Worm (Caenorhabditis elegans) whole organism, midembryonic: ENCODE results near the gene R02E12.4.

ENCODE experiments used
- flt-1 ChIP-seq: fragments of 200-800 bp; sonication (Bioruptor generic); IDR thresholded peaks from 2 replicates; pipeline ENCODE4 v1.3.6; 2022; ENCODE audit warnings: missing genetic modification characterization, missing compliant biosample characterization
- klf-2 ChIP-seq: fragments of 200-800 bp; sonication (Bioruptor generic); conservative IDR thresholded peaks from 2 replicates; pipeline ENCODE4 v1.3.6; 2022; ENCODE audit warnings: missing genetic modification reagents, missing genetic modification characterization, missing compliant biosample characterization
- med-1 ChIP-seq: sonication (generic microtip); optimal IDR thresholded peaks from 2 replicates; lab custom pipeline; 2017; ENCODE audit warnings: missing genetic modification characterization, mild to moderate bottlenecking, missing compliant biosample characterization, antibody characterized with exemption, missing genetic modification reagents; ENCODE audit not compliant: insufficient read depth
- ref-1 ChIP-seq: fragments of 200-800 bp; sonication (Bioruptor generic); conservative IDR thresholded peaks from 2 replicates; pipeline ENCODE4 v1.3.6; 2022; ENCODE audit warnings: missing genetic modification reagents, missing genetic modification characterization, missing compliant biosample characterization
- tab-1 ChIP-seq: fragments of 200-800 bp; sonication (Bioruptor generic); IDR thresholded peaks from 2 replicates; pipeline ENCODE4 v1.3.6; 2022; ENCODE audit warnings: missing genetic modification characterization, missing compliant biosample characterization

DNA sequence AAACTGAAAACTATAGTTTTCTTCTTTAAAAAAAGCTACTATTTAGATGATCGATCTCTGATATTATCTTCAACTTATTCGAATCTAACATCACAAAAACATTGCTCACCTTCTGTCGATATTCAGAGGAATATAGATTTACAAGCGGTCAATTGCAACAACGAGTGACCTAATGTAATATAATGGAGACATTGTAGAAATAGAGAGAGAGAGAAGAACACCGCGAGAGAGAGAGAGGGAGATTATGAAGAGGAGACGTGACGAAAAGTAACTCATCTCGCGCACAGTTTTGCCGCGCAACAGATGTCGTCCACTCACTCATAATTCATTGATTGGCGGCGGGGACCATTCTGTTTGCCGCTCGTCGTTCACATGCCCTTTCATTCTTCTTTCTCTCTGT, 5.3 kb downstream of the R02E12.4 start:
- TF ChIP-seq ref-1 (GFP tag; lab: Robert Waterston, UW) (no peak), med-1 (GFP tag; lab: Kevin White, UChicago) (no peak), tab-1 (no peak), flt-1 (GFP tag; lab: Robert Waterston, UW) (no peak), klf-2 (GFP tag; lab: Robert Waterston, UW) (no peak)
